Fruit fly (Drosophila melanogaster) whole organism: ENCODE data around the gene Dap160.
A peak's percentile ranks its signal among the peaks of the same experiment; 100 is the strongest.

Experiments
- CG8478 ChIP-seq: fragments of >200 bp; optimal IDR thresholded peaks from 2 replicates; lab custom pipeline; 2018; ENCODE audit warnings: inconsistent platforms
- Dll ChIP-seq: fragments of >200 bp; optimal IDR thresholded peaks from 2 replicates; lab custom pipeline; 2017
- EcR ChIP-seq, 2 experiments: fragments of >200 bp; optimal IDR thresholded peaks; 2 replicates each; lab custom pipeline; 2017; ENCODE audit warnings: missing biosample characterization in 2 of 2, missing genetic modification characterization in 2 of 2, missing genetic modification reagents in 2 of 2
- pan ChIP-seq: fragments of >200 bp; optimal IDR thresholded peaks from 2 replicates; lab custom pipeline; 2017
- psq ChIP-seq: fragments of >200 bp; optimal IDR thresholded peaks from 2 replicates; lab custom pipeline; 2017
- usp ChIP-seq: fragments of >200 bp; optimal IDR thresholded peaks from 2 replicates; lab custom pipeline; 2017; ENCODE audit warnings: missing biosample characterization, missing genetic modification characterization, mixed read lengths

Dap160 gene

DNA sequence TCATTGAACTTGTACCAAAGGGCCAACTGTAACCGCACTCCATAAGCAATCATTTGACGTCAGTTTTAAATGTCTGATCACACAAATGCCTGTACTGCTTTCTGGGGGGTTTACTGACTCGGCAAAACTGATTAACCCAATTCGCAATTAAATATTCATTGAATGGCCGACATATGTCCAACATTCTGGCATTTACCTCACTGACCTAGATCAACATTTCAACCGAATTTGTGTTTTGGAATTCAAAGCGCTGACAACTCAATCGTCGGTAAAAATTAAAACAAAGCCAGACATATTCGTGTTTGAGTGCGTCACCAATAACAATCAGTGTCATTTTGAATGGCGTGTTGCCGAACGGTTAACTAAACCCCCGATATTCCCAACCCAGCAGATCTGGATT is 26.5 kb downstream of the Dap160 start:
- TF ChIP-seq pan (lab: Kevin White, UChicago) = no peak
- no peak for TF ChIP-seq Dll (lab: Kevin White, UChicago)
- no peak for TF ChIP-seq usp (GFP tag; lab: Kevin White, UChicago)

DNA sequence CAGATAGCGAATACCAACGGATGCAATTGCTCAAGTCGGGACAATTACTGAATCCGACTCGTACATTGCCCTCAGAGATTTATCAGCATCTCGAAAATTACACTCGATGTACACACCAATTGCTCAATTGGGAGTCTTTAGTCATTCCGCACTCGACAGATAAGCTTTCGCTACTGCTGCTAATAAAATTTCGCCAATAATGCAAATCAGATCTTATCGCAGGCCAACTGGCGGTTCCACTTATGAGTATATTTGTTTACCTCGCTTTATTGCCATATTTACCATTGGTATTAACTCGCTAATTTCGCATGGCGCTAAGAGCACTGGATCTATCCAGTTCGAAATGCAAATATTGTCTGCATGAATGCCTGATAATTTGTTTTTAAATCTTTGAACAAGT is 28.6 kb downstream of the Dap160 start:
- TF ChIP-seq pan (lab: Kevin White, UChicago) = no peak
- no peak for TF ChIP-seq CG8478 (lab: Kevin White, UChicago)
- TF ChIP-seq Dll (lab: Kevin White, UChicago) = no peak
- peak in 1 of 2 experiments; percentile 4 for TF ChIP-seq EcR (GFP tag; optimal IDR thresholded peaks at IDR 0.05; lab: Kevin White, UChicago)
- no peak for TF ChIP-seq psq
- TF ChIP-seq usp (GFP tag; lab: Kevin White, UChicago) = no peak

DNA sequence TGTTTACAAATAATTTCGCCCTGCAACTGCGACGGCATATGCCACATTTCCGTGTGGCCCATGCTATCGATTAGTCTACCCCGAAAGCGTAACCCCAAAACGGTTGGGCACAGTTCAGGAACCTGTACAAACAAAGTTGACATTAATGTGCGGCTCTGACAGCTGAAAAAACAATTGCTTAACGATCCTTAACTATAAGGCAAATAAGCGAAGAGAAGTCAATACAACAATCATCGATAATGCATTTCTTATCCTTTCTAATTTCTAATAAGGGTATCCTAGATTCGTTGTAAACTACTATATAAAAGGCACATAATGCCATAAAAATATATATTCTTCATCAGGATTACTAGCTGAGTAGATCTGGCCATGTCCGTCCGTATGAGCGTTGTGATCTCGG is 30.3 kb downstream of the Dap160 start:
- no peak for TF ChIP-seq EcR (GFP tag; optimal IDR thresholded peaks at IDR 0.05; lab: Kevin White, UChicago)
- no peak for TF ChIP-seq CG8478 (lab: Kevin White, UChicago)
- no peak for TF ChIP-seq usp (GFP tag; lab: Kevin White, UChicago)
- TF ChIP-seq psq = no peak
- TF ChIP-seq Dll (lab: Kevin White, UChicago) = no peak
- TF ChIP-seq pan (lab: Kevin White, UChicago) = no peak

DNA sequence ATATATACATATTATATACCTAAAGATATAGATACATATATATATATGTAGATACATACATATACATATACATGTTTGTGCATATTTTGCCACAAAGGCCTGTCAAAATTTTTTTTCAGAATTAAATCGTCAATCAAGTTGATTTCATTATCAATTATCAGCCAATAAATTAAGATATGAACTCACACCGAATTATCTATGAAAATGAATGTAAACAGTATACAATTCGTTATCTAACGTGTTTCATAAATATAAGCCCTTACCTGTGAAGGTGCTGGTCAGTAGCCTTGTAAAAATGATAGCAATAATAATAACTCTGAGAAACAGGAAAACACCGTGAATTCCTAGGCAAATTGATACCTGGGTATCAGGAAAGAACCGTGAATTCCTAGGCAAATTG is 32.5 kb downstream of the Dap160 start:
- TF ChIP-seq psq = no peak
- no peak for TF ChIP-seq EcR (GFP tag; optimal IDR thresholded peaks at IDR 0.05; lab: Kevin White, UChicago)
- no peak for TF ChIP-seq pan (lab: Kevin White, UChicago)
- TF ChIP-seq CG8478 (lab: Kevin White, UChicago) = no peak
- TF ChIP-seq usp (GFP tag; lab: Kevin White, UChicago) = no peak
- no peak for TF ChIP-seq Dll (lab: Kevin White, UChicago)

DNA sequence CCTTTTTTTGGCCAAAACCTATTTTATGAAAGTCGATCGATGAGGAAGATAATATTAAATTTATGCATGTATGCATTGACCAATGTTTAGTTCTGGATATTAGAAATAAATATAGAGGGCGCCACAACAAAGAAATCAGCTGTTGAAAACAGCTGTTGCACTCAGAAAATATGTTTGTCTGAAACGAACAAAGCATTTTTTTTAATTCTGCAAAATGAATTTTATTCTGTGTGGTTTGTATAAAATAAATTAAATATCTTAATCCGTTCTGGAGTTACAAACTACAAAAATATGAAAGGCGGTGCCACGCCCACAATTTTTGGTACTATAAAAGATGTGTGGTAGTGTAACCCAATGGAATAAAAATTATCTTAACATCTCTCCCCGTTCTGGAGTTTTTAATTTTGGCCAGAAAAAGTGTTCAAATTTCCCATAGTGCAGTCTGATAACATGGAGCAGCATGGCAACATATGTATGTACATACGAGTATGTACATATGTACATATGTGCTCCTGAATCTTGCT is 33.3 kb downstream of the Dap160 start:
- no peak for TF ChIP-seq Dll (lab: Kevin White, UChicago)
- TF ChIP-seq psq = no peak
- no peak for TF ChIP-seq CG8478 (lab: Kevin White, UChicago)

DNA sequence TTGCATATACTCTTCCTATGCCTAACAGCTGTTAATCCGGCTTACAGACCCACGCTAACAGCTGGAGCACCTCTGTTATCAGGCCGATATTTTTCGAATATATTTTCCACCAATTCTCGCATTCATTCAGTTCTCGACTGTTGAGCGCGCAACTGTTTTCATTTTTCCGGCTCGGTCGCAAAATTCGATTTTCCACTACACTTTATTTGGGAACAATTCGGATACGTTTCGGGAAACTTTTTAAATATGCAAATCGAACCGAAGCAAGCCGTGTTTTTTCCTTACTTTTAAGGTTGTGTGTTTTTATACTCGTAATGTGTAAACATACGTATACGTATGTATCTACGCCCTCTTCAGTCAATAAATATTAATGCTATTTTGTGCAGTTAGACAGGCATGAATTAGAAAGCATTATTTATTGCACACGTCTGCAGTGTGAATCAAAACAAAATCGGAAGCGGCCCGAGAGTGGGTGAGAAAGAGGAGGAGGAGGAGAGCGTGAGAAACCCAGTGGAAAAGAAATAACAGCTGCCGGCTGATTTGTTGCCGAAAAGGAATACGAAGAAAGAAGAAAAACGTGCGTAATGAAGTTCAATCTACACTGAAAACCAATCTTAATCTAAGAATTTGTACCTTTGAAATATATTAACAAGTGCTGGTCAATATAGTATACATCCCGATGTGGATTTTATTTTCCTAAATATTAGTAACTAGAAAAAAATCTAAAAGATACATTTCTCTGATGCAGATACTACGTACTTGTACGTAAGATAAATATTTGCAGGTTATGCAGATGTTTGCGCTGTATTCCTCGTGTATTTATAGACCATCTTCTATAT is 34.3 kb downstream of the Dap160 start:
- TF ChIP-seq psq (no peak), CG8478 (lab: Kevin White, UChicago) (no peak), Dll (lab: Kevin White, UChicago) (no peak), pan (lab: Kevin White, UChicago) (no peak)

DNA sequence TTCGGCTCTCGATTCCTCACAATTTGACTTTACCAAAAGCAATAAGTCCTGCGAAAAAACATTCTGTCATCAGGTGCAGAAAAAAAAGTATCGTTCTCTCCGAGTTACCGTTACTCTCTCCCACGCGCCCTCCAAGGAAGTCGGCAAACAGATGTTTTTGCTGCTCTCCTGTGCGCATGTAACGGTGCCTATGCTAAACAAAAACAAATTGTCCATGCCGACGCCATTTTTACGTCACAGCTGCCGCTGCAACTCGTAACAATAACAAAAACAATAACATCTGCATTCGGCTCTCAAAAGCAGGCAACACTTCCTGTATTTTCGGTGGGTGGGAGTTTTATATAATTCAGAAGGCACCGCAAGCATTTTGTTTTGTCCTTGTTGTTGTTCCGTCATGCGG is 37.0 kb downstream of the Dap160 start:
- TF ChIP-seq psq (no peak), EcR (GFP tag; optimal IDR thresholded peaks at IDR 0.05; lab: Kevin White, UChicago) (no peak), usp (GFP tag; lab: Kevin White, UChicago) (no peak), CG8478 (lab: Kevin White, UChicago) (no peak), pan (lab: Kevin White, UChicago) (no peak), Dll (lab: Kevin White, UChicago) (no peak)

DNA sequence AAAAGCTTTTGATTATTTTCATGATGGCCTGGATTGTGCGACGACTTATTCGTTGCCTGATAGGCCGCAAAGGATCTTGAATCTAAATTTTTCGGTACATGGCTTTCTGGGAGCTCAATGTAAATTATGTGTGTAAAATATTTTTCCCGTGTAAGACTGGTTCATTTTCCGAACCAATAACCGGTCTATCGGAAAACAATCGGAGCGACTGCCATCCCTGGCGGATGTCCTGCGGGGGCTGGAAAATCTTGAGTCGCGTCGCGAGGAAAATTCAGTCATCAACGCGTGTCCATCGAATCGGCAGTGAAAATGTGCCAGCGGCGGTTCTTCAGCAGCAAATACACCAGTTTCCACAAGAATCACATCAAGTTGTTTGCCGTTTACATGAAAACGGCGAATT is 37.8 kb downstream of the Dap160 start, which contains the start of the genes CG46307 and Nhe2:
Gene CG46307 (plus strand): TSS at position 243 of the 400 bp plus-strand sequence.
Gene Nhe2 (plus strand): TSS at position 243 of the 400 bp plus-strand sequence.
- TF ChIP-seq usp (GFP tag; lab: Kevin White, UChicago) = no peak
- no peak for TF ChIP-seq psq
- no peak for TF ChIP-seq CG8478 (lab: Kevin White, UChicago)
- no peak for TF ChIP-seq Dll (lab: Kevin White, UChicago)
- no peak for TF ChIP-seq EcR (GFP tag; optimal IDR thresholded peaks at IDR 0.05; lab: Kevin White, UChicago)
- TF ChIP-seq pan (lab: Kevin White, UChicago) = no peak

DNA sequence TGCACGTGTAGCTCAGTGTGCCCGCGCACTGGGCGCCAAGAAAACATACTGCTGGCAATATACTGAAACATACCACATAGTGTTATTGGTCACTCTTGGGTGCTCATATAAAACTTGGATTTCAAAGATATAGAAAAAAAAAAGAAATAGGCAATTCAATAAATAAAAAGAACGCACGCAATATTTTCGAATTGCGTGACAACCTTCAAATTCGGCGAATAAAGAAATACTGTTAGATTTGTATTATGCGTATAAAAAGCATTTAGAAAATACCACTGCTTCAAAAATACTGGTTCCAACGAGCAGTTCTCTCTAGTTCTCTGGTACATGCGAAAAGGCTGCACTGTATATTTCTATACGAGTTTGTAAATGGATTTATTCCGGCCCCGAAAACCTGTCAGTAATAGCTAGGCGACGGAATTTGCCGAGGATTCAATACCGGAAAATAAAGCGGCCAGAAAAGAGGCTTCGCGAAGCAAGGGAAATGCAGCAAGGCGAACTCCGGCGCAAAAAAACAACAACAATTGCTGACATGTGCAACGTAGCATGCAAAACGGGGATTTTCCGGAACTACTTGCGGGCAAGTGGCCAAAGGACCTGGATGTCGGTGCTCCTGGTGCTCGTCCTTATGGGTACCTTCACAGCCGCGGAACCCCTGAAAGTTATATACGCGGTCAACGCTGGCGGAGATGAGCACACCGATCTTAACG is 39.6 kb downstream of the Dap160 start, which contains the start of gene CG9257:
Gene CG9257 (plus strand): TSS at position 345 of the 710 bp plus-strand sequence.
- TF ChIP-seq CG8478 (lab: Kevin White, UChicago) (no peak), usp (GFP tag; lab: Kevin White, UChicago) (no peak), EcR (GFP tag; optimal IDR thresholded peaks at IDR 0.05; lab: Kevin White, UChicago) (no peak), psq (no peak), Dll (lab: Kevin White, UChicago) (no peak), pan (lab: Kevin White, UChicago) (no peak)

DNA sequence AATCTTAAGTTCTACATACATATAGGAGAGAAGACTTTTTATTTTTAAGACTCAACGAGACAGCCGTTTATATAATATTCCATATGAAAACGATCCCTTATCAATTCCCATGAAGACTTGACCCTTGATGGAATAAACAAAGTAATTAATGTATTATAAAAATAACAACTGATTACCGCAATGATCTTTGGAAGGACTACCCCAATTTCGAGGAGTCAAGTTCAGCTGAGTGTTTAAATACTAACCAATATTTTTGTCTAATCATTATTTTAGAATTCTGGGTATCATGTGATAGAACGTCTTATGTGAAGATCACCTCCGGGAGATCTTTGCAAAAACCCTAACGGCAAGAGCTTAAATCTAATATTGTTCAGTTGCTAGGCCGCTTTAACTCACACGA is 44.3 kb downstream of the Dap160 start:
- TF ChIP-seq usp (GFP tag; lab: Kevin White, UChicago) (no peak), pan (lab: Kevin White, UChicago) (no peak), CG8478 (lab: Kevin White, UChicago) (no peak), Dll (lab: Kevin White, UChicago) (no peak), psq (no peak), EcR (GFP tag; optimal IDR thresholded peaks at IDR 0.05; lab: Kevin White, UChicago) (no peak)

DNA sequence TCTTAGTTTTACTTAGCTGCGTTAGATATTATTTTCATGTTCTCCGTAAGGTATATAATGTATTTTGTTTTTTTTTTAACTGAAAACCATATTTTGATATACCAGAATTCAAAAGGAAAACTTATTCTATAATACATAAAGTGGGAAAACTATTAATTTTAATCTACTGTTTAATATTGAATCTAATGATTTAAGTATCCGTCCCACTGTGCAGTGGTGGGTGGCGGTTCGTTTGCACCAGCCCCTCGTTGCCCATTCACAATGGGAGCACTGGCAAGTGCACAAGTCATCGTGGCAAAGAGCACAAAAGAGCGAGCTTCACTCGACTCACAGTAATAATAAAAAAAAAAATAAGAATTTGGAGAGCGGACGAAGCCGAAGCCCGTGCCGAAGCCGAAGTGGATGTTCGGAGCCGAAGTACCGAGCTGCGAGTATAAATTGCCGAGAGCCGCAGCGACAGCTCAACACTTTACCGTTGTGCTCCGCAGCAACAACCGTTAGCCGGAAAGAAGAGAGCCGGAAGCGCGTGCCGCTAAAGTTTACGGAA is 45.6 kb downstream of the Dap160 start, which contains the start of gene CG34136:
Gene CG34136 (plus strand): TSS at position 475 of the 547 bp plus-strand sequence.
- TF ChIP-seq usp (GFP tag; lab: Kevin White, UChicago) = no peak
- TF ChIP-seq psq = no peak
- TF ChIP-seq EcR (GFP tag; optimal IDR thresholded peaks at IDR 0.05; lab: Kevin White, UChicago) = no peak
- TF ChIP-seq pan (lab: Kevin White, UChicago) = no peak
- no peak for TF ChIP-seq CG8478 (lab: Kevin White, UChicago)
- no peak for TF ChIP-seq Dll (lab: Kevin White, UChicago)
